Fruit fly (Drosophila melanogaster) whole organism, embryonic: ENCODE results near the gene hyd.
A peak's percentile ranks its signal among the peaks of the same experiment; 100 is the strongest.

Source experiments
- CG10209 ChIP-seq: fragments of 200-800 bp; sonication (Bioruptor generic); optimal IDR thresholded peaks from 3 replicates; lab custom pipeline; 2017; ENCODE audit warnings: missing biosample characterization, mild to moderate bottlenecking, missing genetic modification characterization, missing genetic modification reagents
- CG1233 ChIP-seq: fragments of 200-800 bp; sonication (Bioruptor generic); optimal IDR thresholded peaks from 4 replicates; lab custom pipeline; 2018; ENCODE audit warnings: missing biosample characterization, mild to moderate bottlenecking, missing genetic modification characterization
- CG12391 ChIP-seq: fragments of 200-800 bp; sonication (Bioruptor generic); optimal IDR thresholded peaks from 3 replicates; lab custom pipeline; 2018; ENCODE audit warnings: missing biosample characterization, mild to moderate bottlenecking, missing genetic modification characterization, moderate library complexity
- CG12769 ChIP-seq: fragments of 200-800 bp; sonication (Bioruptor generic); optimal IDR thresholded peaks from 2 replicates; lab custom pipeline; 2019; ENCODE audit warnings: missing biosample characterization, mild to moderate bottlenecking, missing genetic modification characterization, moderate library complexity
- CG12942 ChIP-seq: fragments of 200-800 bp; sonication (Bioruptor generic); optimal IDR thresholded peaks from 3 replicates; lab custom pipeline; 2016; ENCODE audit warnings: missing biosample characterization, missing genetic modification characterization
- CG14667 ChIP-seq: fragments of 200-800 bp; sonication (Bioruptor generic); IDR thresholded peaks from 2 replicates; pipeline ENCODE4 v1.3.6; 2022; ENCODE audit warnings: missing biosample characterization, missing genetic modification characterization
- CG14710 ChIP-seq: fragments of 200-800 bp; sonication (Bioruptor generic); optimal IDR thresholded peaks from 3 replicates; lab custom pipeline; 2019; ENCODE audit warnings: missing biosample characterization, mild to moderate bottlenecking, missing genetic modification characterization, moderate library complexity
- CG15269 ChIP-seq: fragments of 200-800 bp; sonication (Bioruptor generic); optimal IDR thresholded peaks from 2 replicates; lab custom pipeline; 2018; ENCODE audit warnings: missing biosample characterization, mild to moderate bottlenecking, missing genetic modification characterization, moderate library complexity
- CG16863 ChIP-seq: fragments of 200-800 bp; sonication (Bioruptor generic); optimal IDR thresholded peaks from 3 replicates; lab custom pipeline; 2016; ENCODE audit warnings: missing biosample characterization, missing genetic modification characterization
- CG2889 ChIP-seq: fragments of 200-800 bp; sonication (Bioruptor generic); IDR thresholded peaks from 3 replicates; pipeline ENCODE4 v1.3.6; 2022; ENCODE audit warnings: missing biosample characterization, missing genetic modification characterization
- CG32767 ChIP-seq: fragments of 200-800 bp; sonication (Bioruptor generic); IDR thresholded peaks from 2 replicates; pipeline ENCODE4 v1.3.6; 2022; ENCODE audit warnings: missing biosample characterization, missing genetic modification characterization
- CG4282 ChIP-seq: fragments of 200-800 bp; sonication (Bioruptor generic); optimal IDR thresholded peaks from 2 replicates; lab custom pipeline; 2016; ENCODE audit warnings: missing biosample characterization, missing genetic modification characterization
- CG4707 ChIP-seq: fragments of 200-800 bp; sonication (Bioruptor generic); optimal IDR thresholded peaks from 2 replicates; lab custom pipeline; 2018; ENCODE audit warnings: missing biosample characterization, mild to moderate bottlenecking, missing genetic modification characterization, moderate library complexity
- CG6654 ChIP-seq: fragments of 200-800 bp; sonication (Bioruptor generic); optimal IDR thresholded peaks from 2 replicates; lab custom pipeline; 2017; ENCODE audit warnings: missing biosample characterization, mild to moderate bottlenecking, missing genetic modification characterization
- CG7357 ChIP-seq: fragments of 200-800 bp; sonication (Bioruptor generic); IDR thresholded peaks from 3 replicates; pipeline ENCODE4 v1.3.6; 2022; ENCODE audit warnings: missing biosample characterization, missing genetic modification characterization
- CG8388 ChIP-seq: fragments of 200-800 bp; sonication (Bioruptor generic); optimal IDR thresholded peaks from 2 replicates; lab custom pipeline; 2019; ENCODE audit warnings: missing biosample characterization, mild to moderate bottlenecking, missing genetic modification characterization, moderate library complexity
- CG9817 ChIP-seq: fragments of 200-800 bp; sonication (Bioruptor generic); optimal IDR thresholded peaks from 2 replicates; lab custom pipeline; 2018; ENCODE audit warnings: missing biosample characterization, mild to moderate bottlenecking, missing genetic modification characterization, moderate library complexity
- CG9932 ChIP-seq: fragments of 200-800 bp; sonication (Bioruptor generic); IDR thresholded peaks from 2 replicates; pipeline ENCODE4 v1.3.6; 2022; ENCODE audit warnings: missing biosample characterization, missing genetic modification characterization
- D19A ChIP-seq: fragments of 200-800 bp; optimal IDR thresholded peaks from 3 replicates; lab custom pipeline; 2019; ENCODE audit warnings: missing biosample characterization, mild to moderate bottlenecking, missing genetic modification characterization, moderate library complexity
- E2f1 ChIP-seq: fragments of 200-800 bp; sonication (Bioruptor generic); IDR thresholded peaks from 2 replicates; pipeline ENCODE4 v1.3.6; 2022; ENCODE audit warnings: missing biosample characterization, missing genetic modification characterization
- Ets97D ChIP-seq: fragments of 200-800 bp; sonication (Bioruptor generic); optimal IDR thresholded peaks from 3 replicates; lab custom pipeline; 2016; ENCODE audit warnings: missing biosample characterization, missing genetic modification characterization
- HLH54F ChIP-seq: fragments of 200-800 bp; sonication (Bioruptor generic); optimal IDR thresholded peaks from 3 replicates; lab custom pipeline; 2016; ENCODE audit warnings: missing biosample characterization, missing genetic modification characterization
- Hr3 ChIP-seq: fragments of 200-800 bp; sonication (Bioruptor generic); optimal IDR thresholded peaks from 3 replicates; lab custom pipeline; 2016; ENCODE audit warnings: missing biosample characterization, missing genetic modification characterization
- Nf-YA ChIP-seq: fragments of 200-800 bp; sonication (Bioruptor generic); IDR thresholded peaks from 2 replicates; pipeline ENCODE4 v1.3.6; 2022; ENCODE audit warnings: missing biosample characterization, missing genetic modification characterization
- Oaz ChIP-seq: fragments of 200-800 bp; sonication (Bioruptor generic); IDR thresholded peaks from 2 replicates; pipeline ENCODE4 v1.3.6; 2022; ENCODE audit warnings: missing biosample characterization, missing genetic modification characterization
- Ptx1 ChIP-seq: fragments of 200-800 bp; sonication (Bioruptor generic); IDR thresholded peaks from 2 replicates; pipeline ENCODE4 v1.3.6; 2022; ENCODE audit warnings: missing biosample characterization, missing genetic modification characterization
- Rx ChIP-seq: fragments of 200-800 bp; sonication (Bioruptor generic); IDR thresholded peaks from 2 replicates; pipeline ENCODE4 v1.3.6; 2022; ENCODE audit warnings: missing biosample characterization, missing genetic modification characterization
- Taf1 ChIP-seq: fragments of 200-800 bp; sonication (Bioruptor generic); IDR thresholded peaks from 2 replicates; pipeline ENCODE4 v1.3.6; 2022; ENCODE audit warnings: missing biosample characterization, missing genetic modification characterization
- ap ChIP-seq: fragments of 200-800 bp; sonication (Bioruptor generic); IDR thresholded peaks from 2 replicates; pipeline ENCODE4 v1.3.6; 2022; ENCODE audit warnings: missing biosample characterization, missing genetic modification characterization
- ash1 ChIP-seq: fragments of 200-800 bp; sonication (Bioruptor generic); optimal IDR thresholded peaks from 2 replicates; lab custom pipeline; 2018; ENCODE audit warnings: missing biosample characterization, mild to moderate bottlenecking, missing genetic modification characterization
- bowl ChIP-seq: fragments of 200-800 bp; sonication (Bioruptor generic); IDR thresholded peaks from 2 replicates; pipeline ENCODE4 v1.3.6; 2022; ENCODE audit warnings: missing biosample characterization, missing genetic modification characterization
- chinmo ChIP-seq: fragments of 200-800 bp; sonication (Bioruptor generic); IDR thresholded peaks from 4 replicates; pipeline ENCODE4 v1.3.6; 2022; ENCODE audit warnings: missing biosample characterization, missing genetic modification characterization; ENCODE audit not compliant: partially characterized antibody
- chn ChIP-seq: fragments of 200-800 bp; sonication (Bioruptor generic); optimal IDR thresholded peaks from 2 replicates; lab custom pipeline; 2016; ENCODE audit warnings: missing biosample characterization, missing genetic modification characterization
- corto ChIP-seq: fragments of 200-800 bp; sonication (Bioruptor generic); optimal IDR thresholded peaks from 2 replicates; lab custom pipeline; 2016; ENCODE audit warnings: missing biosample characterization, mild to moderate bottlenecking, missing genetic modification characterization, moderate library complexity
- dmrt11E ChIP-seq: fragments of 200-800 bp; sonication (Bioruptor generic); optimal IDR thresholded peaks from 3 replicates; lab custom pipeline; 2018; ENCODE audit warnings: missing biosample characterization, mild to moderate bottlenecking, missing genetic modification characterization, moderate library complexity
- eyg ChIP-seq: fragments of 200-800 bp; sonication (Bioruptor generic); optimal IDR thresholded peaks from 3 replicates; lab custom pipeline; 2016; ENCODE audit warnings: missing biosample characterization, missing genetic modification characterization
- fru ChIP-seq: fragments of >200 bp; optimal IDR thresholded peaks from 2 replicates; lab custom pipeline; 2017
- gem ChIP-seq: fragments of 200-800 bp; sonication (Bioruptor generic); optimal IDR thresholded peaks from 2 replicates; lab custom pipeline; 2019; ENCODE audit warnings: missing biosample characterization, mild to moderate bottlenecking, missing genetic modification characterization, moderate library complexity
- gfzf ChIP-seq: fragments of 200-800 bp; sonication (Bioruptor generic); optimal IDR thresholded peaks from 2 replicates; lab custom pipeline; 2016; ENCODE audit warnings: missing biosample characterization, mild to moderate bottlenecking, missing genetic modification characterization, moderate library complexity
- jigr1 ChIP-seq: fragments of 200-800 bp; sonication (Bioruptor generic); IDR thresholded peaks from 3 replicates; pipeline ENCODE4 v1.3.6; 2022; ENCODE audit warnings: missing biosample characterization, missing genetic modification characterization
- jing ChIP-seq: fragments of 200-800 bp; sonication (Bioruptor generic); optimal IDR thresholded peaks from 2 replicates; lab custom pipeline; 2018; ENCODE audit warnings: missing biosample characterization, mild to moderate bottlenecking, missing genetic modification characterization
- jumu ChIP-seq: fragments of 200-800 bp; sonication (Bioruptor generic); optimal IDR thresholded peaks from 3 replicates; lab custom pipeline; 2016; ENCODE audit warnings: missing biosample characterization, missing genetic modification characterization
- kni ChIP-seq: fragments of 200-800 bp; sonication (Bioruptor generic); optimal IDR thresholded peaks from 3 replicates; lab custom pipeline; 2017; ENCODE audit warnings: mild to moderate bottlenecking, missing biosample characterization, missing genetic modification reagents, missing genetic modification characterization
- lmd ChIP-seq: fragments of 200-800 bp; sonication (Bioruptor generic); IDR thresholded peaks from 2 replicates; pipeline ENCODE4 v1.3.6; 2022; ENCODE audit warnings: missing biosample characterization, missing genetic modification characterization
- otp ChIP-seq: fragments of 200-800 bp; sonication (Bioruptor generic); IDR thresholded peaks from 3 replicates; pipeline ENCODE4, ENCODE4 v1.3.6; 2022; ENCODE audit warnings: missing biosample characterization, missing genetic modification characterization
- p53 ChIP-seq: fragments of 200-800 bp; sonication (Bioruptor generic); optimal IDR thresholded peaks from 2 replicates; lab custom pipeline; 2016; ENCODE audit warnings: missing biosample characterization, missing genetic modification characterization
- sens-2 ChIP-seq: fragments of 200-800 bp; sonication (Bioruptor generic); IDR thresholded peaks from 2 replicates; pipeline ENCODE4 v1.3.6; 2022; ENCODE audit warnings: missing biosample characterization, missing genetic modification characterization
- shn ChIP-seq: fragments of 200-800 bp; sonication (Bioruptor generic); optimal IDR thresholded peaks from 3 replicates; lab custom pipeline; 2016; ENCODE audit warnings: missing biosample characterization, missing genetic modification characterization
- sim ChIP-seq: fragments of 200-800 bp; sonication (Bioruptor generic); IDR thresholded peaks from 2 replicates; pipeline ENCODE4 v1.3.6; 2022; ENCODE audit warnings: missing biosample characterization, missing genetic modification characterization
- stc ChIP-seq: fragments of 200-800 bp; sonication (Bioruptor generic); IDR thresholded peaks from 2 replicates; pipeline ENCODE4 v1.3.6; 2022; ENCODE audit warnings: missing biosample characterization, missing genetic modification characterization
- wor ChIP-seq: fragments of 200-800 bp; sonication (Bioruptor generic); IDR thresholded peaks from 2 replicates; pipeline ENCODE4 v1.3.6; 2022; ENCODE audit warnings: missing biosample characterization, missing genetic modification characterization
- zf30C ChIP-seq: fragments of 200-800 bp; sonication (Bioruptor generic); optimal IDR thresholded peaks from 3 replicates; lab custom pipeline; 2018; ENCODE audit warnings: missing biosample characterization, mild to moderate bottlenecking, missing genetic modification characterization

hyd gene

DNA sequence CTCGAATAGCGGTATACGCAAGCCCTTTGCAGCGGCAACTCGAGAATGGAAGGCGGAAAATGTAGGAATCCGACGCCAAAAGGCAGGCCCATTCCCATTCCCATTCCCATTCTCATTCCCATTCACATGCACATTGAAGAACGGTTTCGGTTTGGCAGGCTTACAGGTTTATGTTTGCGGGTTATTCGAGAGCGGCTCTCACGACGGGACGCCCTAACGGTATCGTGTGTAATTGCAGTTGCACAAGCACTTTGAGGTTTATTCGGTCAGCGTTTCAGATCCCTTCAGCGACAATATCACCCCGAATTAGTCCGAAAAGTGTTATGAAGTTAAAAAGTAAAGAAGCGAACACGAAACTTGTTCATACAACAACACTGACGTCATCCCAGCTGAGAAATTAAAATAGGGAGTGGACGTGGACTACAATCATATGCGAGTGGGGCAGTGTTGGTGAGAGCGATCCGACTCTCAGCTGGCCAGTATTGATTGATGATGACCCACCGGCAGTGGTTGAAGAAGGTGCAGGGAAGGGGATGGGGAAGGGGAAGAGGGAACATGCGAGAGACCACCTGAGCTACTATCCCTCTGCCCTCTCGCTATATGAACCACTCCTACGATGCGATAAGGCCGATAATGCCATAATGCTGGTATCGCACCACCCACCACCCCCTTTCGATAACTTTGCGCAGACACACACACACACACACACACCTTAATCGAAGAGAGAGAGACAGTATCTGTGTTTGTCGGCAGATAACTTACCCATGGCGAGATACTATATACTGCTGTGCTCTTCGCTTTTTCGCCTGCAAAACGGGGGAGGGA lies 21.0 kb downstream of the hyd start (continued):
- TF ChIP-seq kni (GFP tag; lab: Kevin White, UChicago) (peak; percentile 79), Rx (GFP tag; lab: Robert Waterston, UW) (no peak), p53 (no peak), CG6654 (no peak), fru (no peak), gfzf (GFP tag; lab: Kevin White, UChicago) (no peak), CG4282 (GFP tag; lab: Kevin White, UChicago) (no peak), Taf1 (GFP tag; lab: Robert Waterston, UW) (no peak), zf30C (no peak), corto (GFP tag; lab: Kevin White, UChicago) (no peak), CG15269 (tag; lab: Kevin White, UChicago) (no peak), CG4707 (GFP tag; lab: Kevin White, UChicago) (no peak), Oaz (GFP tag; lab: Robert Waterston, UW) (no peak), CG1233 (GFP tag; lab: Kevin White, UChicago) (no peak), sens-2 (GFP tag; lab: Robert Waterston, UW) (no peak), ash1 (peak; percentile 35), jing (GFP tag; lab: Kevin White, UChicago) (no peak), otp (GFP tag; lab: Robert Waterston, UW) (no peak), CG14710 (tag; lab: Kevin White, UChicago) (no peak), CG9932 (no peak), CG7357 (GFP tag; lab: Robert Waterston, UW) (no peak), CG9817 (tag; lab: Kevin White, UChicago) (no peak), CG12769 (tag; lab: Kevin White, UChicago) (peak; percentile 86), jumu (GFP tag; lab: Kevin White, UChicago) (no peak), CG32767 (GFP tag; lab: Robert Waterston, UW) (no peak), eyg (no peak), sim (GFP tag; lab: Robert Waterston, UW) (no peak), chinmo (GFP tag; lab: Robert Waterston, UW) (no peak), CG16863 (no peak), jigr1 (no peak), shn (GFP tag; lab: Kevin White, UChicago) (no peak), CG12942 (GFP tag; lab: Kevin White, UChicago) (no peak), lmd (no peak), dmrt11E (tag; lab: Kevin White, UChicago) (no peak), wor (GFP tag; lab: Robert Waterston, UW) (no peak), stc (GFP tag; lab: Robert Waterston, UW) (no peak), bowl (GFP tag; lab: Robert Waterston, UW) (no peak), Nf-YA (no peak), E2f1 (no peak), D19A (tag; lab: Kevin White, UChicago) (no peak), Ptx1 (no peak), chn (GFP tag; lab: Kevin White, UChicago) (peak; percentile 56), Ets97D (no peak), CG12391 (tag; lab: Kevin White, UChicago) (no peak), gem (no peak), CG10209 (no peak), CG8388 (no peak), Hr3 (GFP tag; lab: Kevin White, UChicago) (no peak), CG14667 (GFP tag; lab: Robert Waterston, UW) (no peak), CG2889 (GFP tag; lab: Robert Waterston, UW) (no peak), HLH54F (GFP tag; lab: Kevin White, UChicago) (no peak), ap (GFP tag; lab: Robert Waterston, UW) (no peak)
